Worm (Caenorhabditis elegans) whole organism, L4 larva: Measurements from ENCODE around the gene Y57G7A.1.

Source experiments
- D1046.2 ChIP-seq: fragments of 200-800 bp; sonication (Bioruptor generic); IDR thresholded peaks from 2 replicates; pipeline ENCODE4 v1.3.6; 2022; ENCODE audit warnings: missing genetic modification characterization, missing compliant biosample characterization
- F26F4.8 ChIP-seq: fragments of 200-800 bp; sonication (Bioruptor generic); conservative IDR thresholded peaks from 2 replicates; pipeline ENCODE4 v1.3.6; 2022; ENCODE audit warnings: missing genetic modification characterization, missing compliant biosample characterization
- F37D6.2 ChIP-seq: sonication (generic microtip); optimal IDR thresholded peaks from 2 replicates; lab custom pipeline; 2016; ENCODE audit warnings: mild to moderate bottlenecking, missing genetic modification characterization, missing compliant biosample characterization
- F44E2.7 ChIP-seq: fragments of 200-800 bp; sonication (Bioruptor generic); IDR thresholded peaks from 2 replicates; pipeline ENCODE4 v2.1.2; 2022; ENCODE audit warnings: missing genetic modification characterization, missing compliant biosample characterization
- T26A8.4 ChIP-seq: fragments of 200-800 bp; sonication (Bioruptor generic); IDR thresholded peaks from 2 replicates; pipeline ENCODE4 v1.3.6; 2022; ENCODE audit warnings: missing genetic modification characterization, missing compliant biosample characterization
- Y5F2A.4 ChIP-seq: fragments of 200-800 bp; sonication (Bioruptor generic); optimal IDR thresholded peaks from 2 replicates; lab custom pipeline; 2018; ENCODE audit warnings: mild to moderate bottlenecking, missing genetic modification characterization, missing compliant biosample characterization
- Y75B8A.6 ChIP-seq: fragments of 200-800 bp; sonication (Bioruptor generic); IDR thresholded peaks from 2 replicates; pipeline ENCODE4 v1.3.6; 2022; ENCODE audit warnings: missing genetic modification reagents, missing genetic modification characterization, missing compliant biosample characterization
- aha-1 ChIP-seq: fragments of 150-350 bp; peaks from one replicate; lab custom pipeline; 2014; ENCODE audit warnings: missing biosample characterization, missing genetic modification characterization
- ama-1 ChIP-seq: fragments of 150-350 bp; optimal IDR thresholded peaks from 2 replicates; lab custom pipeline; 2014; ENCODE audit warnings: inconsistent platforms, mixed read lengths
- arid-1 ChIP-seq: fragments of 200-800 bp; sonication (Bioruptor generic); conservative IDR thresholded peaks from 2 replicates; pipeline ENCODE4 v1.3.6; 2022; ENCODE audit warnings: missing genetic modification reagents, missing genetic modification characterization, missing compliant biosample characterization
- ceh-20 ChIP-seq: fragments of 200-800 bp; sonication (Bioruptor generic); IDR thresholded peaks from 2 replicates; pipeline ENCODE4 v1.3.6; 2022; ENCODE audit warnings: missing genetic modification reagents, missing genetic modification characterization, missing compliant biosample characterization
- ceh-28 ChIP-seq: fragments of 150-350 bp; optimal IDR thresholded peaks from 2 replicates; lab custom pipeline; 2014; ENCODE audit warnings: missing biosample characterization, missing genetic modification reagents, missing genetic modification characterization
- ceh-82 ChIP-seq: sonication (generic microtip); optimal IDR thresholded peaks from 2 replicates; lab custom pipeline; 2017; ENCODE audit warnings: missing biosample characterization, missing genetic modification characterization
- cey-2 ChIP-seq: sonication (generic microtip); optimal IDR thresholded peaks from 3 replicates; lab custom pipeline; 2017; ENCODE audit warnings: missing genetic modification characterization, mild to moderate bottlenecking, missing compliant biosample characterization, antibody characterized with exemption, borderline replicate concordance; ENCODE audit not compliant: insufficient read depth
- daf-16 ChIP-seq, 3 experiments: sonication (generic microtip); optimal IDR thresholded peaks; 2 replicates each; lab custom pipeline; 2016 to 2017; ENCODE audit warnings: missing genetic modification characterization in 3 of 3, missing genetic modification reagents in 3 of 3, mild to moderate bottlenecking in 2 of 3, missing compliant biosample characterization in 2 of 3, missing biosample characterization in 1 of 3, moderate library complexity in 1 of 3
- egl-43 ChIP-seq: fragments of 200-800 bp; sonication (Bioruptor generic); IDR thresholded peaks from 2 replicates; pipeline ENCODE4 v1.3.6; 2022; ENCODE audit warnings: missing genetic modification reagents, missing genetic modification characterization, missing compliant biosample characterization
- fos-1 ChIP-seq: fragments of 150-350 bp; optimal IDR thresholded peaks from 2 replicates; lab custom pipeline; 2014; ENCODE audit warnings: missing biosample characterization, missing genetic modification characterization
- gei-8 ChIP-seq: fragments of 200-800 bp; sonication (Bioruptor generic); optimal IDR thresholded peaks from 2 replicates; lab custom pipeline; 2018; ENCODE audit warnings: mild to moderate bottlenecking, missing genetic modification characterization, missing compliant biosample characterization
- hif-1 ChIP-seq, 2 experiments: sonication (generic microtip); optimal IDR thresholded peaks; 2 replicates each; lab custom pipeline; 2016 to 2017; ENCODE audit warnings: missing compliant biosample characterization in 2 of 2, missing genetic modification characterization in 2 of 2, missing genetic modification reagents in 2 of 2, missing genotype in 2 of 2, mild to moderate bottlenecking in 1 of 2
- hlh-11 ChIP-seq: fragments of 200-800 bp; sonication (Bioruptor generic); optimal IDR thresholded peaks from 2 replicates; lab custom pipeline; 2018; ENCODE audit warnings: mild to moderate bottlenecking, missing genetic modification characterization, missing compliant biosample characterization
- jun-1 ChIP-seq: fragments of 150-350 bp; optimal IDR thresholded peaks from 2 replicates; lab custom pipeline; 2014; ENCODE audit warnings: missing biosample characterization, missing genetic modification reagents, missing genetic modification characterization
- lim-7 ChIP-seq: fragments of 200-800 bp; sonication (Bioruptor generic); IDR thresholded peaks from 2 replicates; pipeline ENCODE4 v1.3.6; 2022; ENCODE audit warnings: missing genetic modification characterization, missing compliant biosample characterization
- lin-15B ChIP-seq: fragments of 150-350 bp; sonication (generic microtip); optimal IDR thresholded peaks from 3 replicates; lab custom pipeline; 2014; ENCODE audit warnings: missing biosample characterization, missing genetic modification characterization
- lsy-2 ChIP-seq, 2 experiments: fragments of 150-350 bp in 1 of 2; sonication (generic microtip) in 1 of 2; optimal IDR thresholded peaks; 2 replicates each; lab custom pipeline; 2014 to 2017; ENCODE audit warnings: missing biosample characterization in 2 of 2, missing genetic modification characterization in 2 of 2
- mxl-2 ChIP-seq: fragments of 200-800 bp; sonication (Bioruptor generic); conservative IDR thresholded peaks from 2 replicates; pipeline ENCODE4 v1.3.6; 2022; ENCODE audit warnings: missing genetic modification reagents, missing genetic modification characterization, missing compliant biosample characterization
- mxl-3 ChIP-seq: fragments of 200-800 bp; sonication (Bioruptor generic); optimal IDR thresholded peaks from 2 replicates; lab custom pipeline; 2018; ENCODE audit warnings: mild to moderate bottlenecking, missing genetic modification characterization, missing compliant biosample characterization
- nhr-102 ChIP-seq: sonication (generic microtip); optimal IDR thresholded peaks from 2 replicates; lab custom pipeline; 2016; ENCODE audit warnings: mild to moderate bottlenecking, missing genetic modification characterization, moderate library complexity, missing compliant biosample characterization
- nhr-11 ChIP-seq: fragments of 150-350 bp; optimal IDR thresholded peaks from 2 replicates; lab custom pipeline; 2014; ENCODE audit warnings: missing biosample characterization, missing genetic modification characterization
- nhr-25 ChIP-seq: sonication (generic microtip); optimal IDR thresholded peaks from 2 replicates; lab custom pipeline; 2017; ENCODE audit warnings: missing genetic modification characterization, mild to moderate bottlenecking, missing compliant biosample characterization, antibody characterized with exemption, moderate library complexity, borderline replicate concordance; ENCODE audit not compliant: insufficient read depth
- nhr-42 ChIP-seq: fragments of 200-800 bp; sonication (Bioruptor generic); IDR thresholded peaks from 2 replicates; pipeline ENCODE4 v1.3.6; 2022; ENCODE audit warnings: missing genetic modification characterization, missing compliant biosample characterization
- nhr-48 ChIP-seq: sonication (generic microtip); optimal IDR thresholded peaks from 2 replicates; lab custom pipeline; 2016; ENCODE audit warnings: mild to moderate bottlenecking, missing genetic modification characterization, missing compliant biosample characterization
- nhr-6 ChIP-seq: fragments of 150-350 bp; optimal IDR thresholded peaks from 2 replicates; lab custom pipeline; 2014; ENCODE audit warnings: missing biosample characterization, missing genetic modification characterization
- nhr-76 ChIP-seq: fragments of 150-350 bp; optimal IDR thresholded peaks from 2 replicates; lab custom pipeline; 2014; ENCODE audit warnings: missing biosample characterization, missing genetic modification characterization
- nhr-77 ChIP-seq: fragments of 150-350 bp; optimal IDR thresholded peaks from 2 replicates; lab custom pipeline; 2014; ENCODE audit warnings: missing biosample characterization, missing genetic modification characterization
- pqm-1 ChIP-seq: sonication (generic microtip); optimal IDR thresholded peaks from 2 replicates; lab custom pipeline; 2017; ENCODE audit warnings: missing biosample characterization, missing genetic modification characterization
- skn-1 ChIP-seq: fragments of 150-350 bp; optimal IDR thresholded peaks from 2 replicates; lab custom pipeline; 2014; ENCODE audit warnings: missing biosample characterization, missing genetic modification characterization
- unc-130 ChIP-seq: sonication (generic microtip); optimal IDR thresholded peaks from 2 replicates; lab custom pipeline; 2016; ENCODE audit warnings: missing genetic modification reagents, missing genetic modification characterization, missing compliant biosample characterization
- unc-39 ChIP-seq: sonication (generic microtip); optimal IDR thresholded peaks from 2 replicates; lab custom pipeline; 2017; ENCODE audit warnings: missing biosample characterization, missing genetic modification characterization
- unc-62 ChIP-seq, 3 experiments: fragments of 150-350 bp in 1 of 3; sonication (generic microtip); optimal IDR thresholded peaks in 2 of 3; peaks in 1 of 3; 1 replicate in 1 of 3; 2 replicates in 2 of 3; lab custom pipeline; 2014 to 2017; ENCODE audit warnings: missing biosample characterization in 3 of 3, missing genetic modification characterization in 3 of 3, missing genetic modification reagents in 3 of 3, missing genotype in 1 of 3
- zag-1 ChIP-seq: fragments of 150-350 bp; optimal IDR thresholded peaks from 2 replicates; lab custom pipeline; 2014; ENCODE audit warnings: missing biosample characterization, missing genetic modification characterization
- zfp-2 ChIP-seq: sonication (generic microtip); optimal IDR thresholded peaks from 2 replicates; lab custom pipeline; 2016; ENCODE audit warnings: mild to moderate bottlenecking, missing genetic modification characterization, missing compliant biosample characterization
- zip-11 ChIP-seq: fragments of 200-800 bp; sonication (Bioruptor generic); IDR thresholded peaks from 2 replicates; pipeline ENCODE4 v1.3.6; 2022; ENCODE audit warnings: missing genetic modification characterization, missing compliant biosample characterization
- ztf-11 ChIP-seq: fragments of 150-350 bp; optimal IDR thresholded peaks from 2 replicates; lab custom pipeline; 2014; ENCODE audit warnings: missing biosample characterization, missing genetic modification characterization

Y57G7A.1 gene

DNA sequence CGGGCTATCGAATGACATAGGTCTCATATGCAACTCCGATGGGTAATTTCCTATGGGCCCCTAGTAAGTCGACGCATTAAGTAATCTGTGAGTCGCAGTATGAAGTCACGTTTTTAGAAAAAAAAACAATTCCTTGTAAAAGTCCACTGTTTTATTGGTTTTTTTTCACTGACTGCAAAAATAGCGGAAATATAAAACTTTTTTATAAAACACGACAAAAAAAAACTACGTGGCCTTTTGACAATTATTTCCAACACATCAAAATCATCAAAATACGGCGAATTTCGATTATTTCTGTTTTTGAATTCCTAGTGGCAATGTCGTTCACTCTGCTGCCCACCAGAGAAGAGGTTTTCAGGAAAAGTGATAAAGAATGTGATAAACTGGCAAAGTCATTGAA is 39.6 kb upstream of the Y57G7A.1 start, which contains the start of gene clpr-2:
Gene clpr-2, plus strand, starts transcription at position 301 of the 400 bp plus-strand sequence.
- TF ChIP-seq ceh-28 (tag; lab: Kevin White, UChicago) (no peak), D1046.2 (GFP tag; lab: Robert Waterston, UW) (no peak), F44E2.7 (GFP tag; lab: Robert Waterston, UW) (no peak), zag-1 (tag; lab: Kevin White, UChicago) (no peak), lim-7 (GFP tag; lab: Robert Waterston, UW) (no peak)
- TF ChIP-seq, all 104 proteins: peak for 0

DNA sequence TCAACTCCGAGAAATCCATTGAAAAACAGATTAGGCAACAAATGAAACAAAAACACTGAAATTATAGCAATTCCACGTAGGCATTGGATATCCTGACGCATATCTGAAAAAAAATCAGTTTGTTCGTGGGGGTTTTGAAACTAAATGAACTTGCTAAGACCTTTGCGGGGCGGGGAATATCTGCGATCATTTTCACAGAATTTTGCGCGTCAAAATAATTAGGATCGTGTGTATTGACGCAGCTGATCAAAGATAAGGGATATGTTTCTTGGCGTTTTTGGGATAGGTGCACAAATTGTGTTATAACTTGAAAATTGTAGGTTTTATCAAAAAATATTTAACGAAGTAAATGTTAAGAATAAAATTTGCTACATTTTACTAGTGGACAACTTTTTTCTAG is 31.5 kb upstream of the Y57G7A.1 start, which contains the start of gene oac-30:
Gene oac-30, minus strand, starts transcription at position 101 of the 400 bp plus-strand sequence.
- no peak for TF ChIP-seq arid-1 (GFP tag; lab: Robert Waterston, UW)
- no peak for TF ChIP-seq skn-1
- no peak for TF ChIP-seq unc-130 (GFP tag; lab: Kevin White, UChicago)
- TF ChIP-seq gei-8 (GFP tag; lab: Kevin White, UChicago) = no peak
- TF ChIP-seq mxl-2 (GFP tag; lab: Robert Waterston, UW) = no peak
- no peak for TF ChIP-seq unc-39 (tag; lab: Kevin White, UChicago)
- no peak for TF ChIP-seq nhr-77 (tag; lab: Kevin White, UChicago)
- no peak for TF ChIP-seq F37D6.2 (tag; lab: Kevin White, UChicago)
- TF ChIP-seq, all 104 proteins: peak for 0

DNA sequence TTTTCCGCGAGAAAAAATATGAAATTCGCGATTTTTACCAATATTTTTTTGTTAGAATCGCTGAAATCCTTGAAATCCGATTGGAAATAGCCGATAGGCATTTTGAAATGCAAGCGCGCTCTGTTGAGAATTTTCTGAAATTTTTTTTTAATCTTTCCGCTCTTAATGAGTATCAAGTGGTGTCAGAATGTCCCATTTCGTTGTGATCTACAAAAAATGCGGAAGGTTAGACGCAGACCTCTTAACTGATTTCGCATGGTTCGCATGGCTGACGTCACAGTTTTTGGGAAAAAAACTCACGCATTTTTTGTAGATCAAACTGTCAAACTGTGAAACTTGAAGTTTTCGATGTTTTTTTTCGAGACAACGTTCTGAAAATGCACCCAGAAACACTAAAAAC is 26.5 kb upstream of the Y57G7A.1 start, which contains the start of gene srw-66:
Gene srw-66, minus strand, starts transcription at position 101 of the 400 bp plus-strand sequence.
- TF ChIP-seq unc-130 (GFP tag; lab: Kevin White, UChicago) (no peak), egl-43 (GFP tag; lab: Robert Waterston, UW) (no peak), Y5F2A.4 (GFP tag; lab: Kevin White, UChicago) (no peak), aha-1 (no peak)

DNA sequence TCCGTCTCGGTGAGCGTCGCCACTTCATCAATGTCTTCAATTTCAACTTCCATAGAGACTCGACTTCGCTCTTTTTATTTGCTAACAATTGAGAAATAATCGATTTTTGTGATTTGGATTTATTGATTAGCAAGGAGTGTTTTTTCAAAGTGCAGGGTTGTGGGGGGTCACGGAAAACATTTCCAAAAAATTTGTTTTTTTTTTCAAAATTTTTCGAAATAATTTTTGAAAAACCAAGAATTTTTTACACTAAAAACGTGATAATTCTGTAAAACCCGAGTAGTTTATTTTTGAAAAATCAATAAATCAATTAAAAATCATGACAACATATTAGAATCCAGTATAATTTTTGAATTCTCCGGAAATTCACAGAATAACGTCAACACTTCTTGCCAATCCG is 22.8 kb upstream of the Y57G7A.1 start, which contains the start of gene Y57G7A.5:
Gene Y57G7A.5, minus strand, starts transcription at position 101 of the 400 bp plus-strand sequence.
- TF ChIP-seq hlh-11 (tag; lab: Kevin White, UChicago) (no peak), pqm-1 (no peak), unc-130 (GFP tag; lab: Kevin White, UChicago) (no peak), zip-11 (no peak), F26F4.8 (GFP tag; lab: Robert Waterston, UW) (no peak), nhr-42 (GFP tag; lab: Robert Waterston, UW) (no peak), T26A8.4 (GFP tag; lab: Robert Waterston, UW) (no peak), lsy-2 (tag; optimal IDR thresholded peaks at IDR 0.05; lab: Kevin White, UChicago) (no peak), daf-16 (GFP tag; optimal IDR thresholded peaks at IDR 0.05; lab: Kevin White, UChicago) (no peak), daf-16 (tag; optimal IDR thresholded peaks at IDR 0.05; lab: Kevin White, UChicago) (no peak), nhr-48 (tag; lab: Kevin White, UChicago) (no peak), zfp-2 (tag; lab: Kevin White, UChicago) (no peak), Y75B8A.6 (no peak), nhr-11 (tag; lab: Kevin White, UChicago) (no peak), fos-1 (tag; lab: Kevin White, UChicago) (no peak), arid-1 (GFP tag; lab: Robert Waterston, UW) (no peak), unc-62 (GFP tag; optimal IDR thresholded peaks at IDR 0.05 in 1 of 2; lab: Kevin White, UChicago) (no peak), unc-62 (tag; optimal IDR thresholded peaks at IDR 0.05; lab: Kevin White, UChicago) (no peak), egl-43 (GFP tag; lab: Robert Waterston, UW) (no peak), nhr-6 (no peak), nhr-76 (tag; lab: Kevin White, UChicago) (no peak), hif-1 (tag; optimal IDR thresholded peaks at IDR 0.05; lab: Kevin White, UChicago) (no peak)

DNA sequence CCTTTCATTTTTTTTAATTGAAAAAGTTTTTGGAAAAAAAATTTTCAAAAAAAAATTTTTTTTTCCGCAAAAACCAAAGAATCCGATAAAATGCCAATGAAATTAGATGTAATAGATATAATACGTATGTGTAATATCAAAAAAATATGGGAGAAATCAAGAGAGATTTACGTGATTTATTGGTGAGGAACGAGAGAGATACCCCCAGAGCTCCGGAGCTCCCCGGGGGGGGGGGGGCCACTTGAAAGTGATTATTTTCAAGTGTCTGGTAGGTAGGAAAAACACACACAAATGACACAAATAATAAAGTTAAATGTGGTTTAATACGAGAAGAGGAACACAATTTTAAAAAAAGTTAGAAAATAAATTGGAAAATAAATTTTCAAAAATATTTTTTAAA is 21.5 kb upstream of the Y57G7A.1 start, which contains the start of gene Y57G7A.11:
Gene Y57G7A.11, minus strand, starts transcription at position 101 of the 400 bp plus-strand sequence.
- TF ChIP-seq F37D6.2 (tag; lab: Kevin White, UChicago) (no peak), mxl-2 (GFP tag; lab: Robert Waterston, UW) (no peak), nhr-25 (tag; lab: Kevin White, UChicago) (no peak), ama-1 (lab: Kevin White, UChicago) (no peak), pqm-1 (no peak), jun-1 (no peak), lin-15B (tag; lab: Kevin White, UChicago) (no peak), unc-130 (GFP tag; lab: Kevin White, UChicago) (no peak), ceh-82 (tag; lab: Kevin White, UChicago) (no peak), ceh-20 (no peak), cey-2 (tag; lab: Kevin White, UChicago) (no peak), mxl-3 (GFP tag; lab: Kevin White, UChicago) (no peak), nhr-102 (no peak), ztf-11 (tag; lab: Kevin White, UChicago) (no peak)
